Fruit fly (Drosophila melanogaster): ENCODE data around the gene CG7488.

The CG7488 gene

DNA sequence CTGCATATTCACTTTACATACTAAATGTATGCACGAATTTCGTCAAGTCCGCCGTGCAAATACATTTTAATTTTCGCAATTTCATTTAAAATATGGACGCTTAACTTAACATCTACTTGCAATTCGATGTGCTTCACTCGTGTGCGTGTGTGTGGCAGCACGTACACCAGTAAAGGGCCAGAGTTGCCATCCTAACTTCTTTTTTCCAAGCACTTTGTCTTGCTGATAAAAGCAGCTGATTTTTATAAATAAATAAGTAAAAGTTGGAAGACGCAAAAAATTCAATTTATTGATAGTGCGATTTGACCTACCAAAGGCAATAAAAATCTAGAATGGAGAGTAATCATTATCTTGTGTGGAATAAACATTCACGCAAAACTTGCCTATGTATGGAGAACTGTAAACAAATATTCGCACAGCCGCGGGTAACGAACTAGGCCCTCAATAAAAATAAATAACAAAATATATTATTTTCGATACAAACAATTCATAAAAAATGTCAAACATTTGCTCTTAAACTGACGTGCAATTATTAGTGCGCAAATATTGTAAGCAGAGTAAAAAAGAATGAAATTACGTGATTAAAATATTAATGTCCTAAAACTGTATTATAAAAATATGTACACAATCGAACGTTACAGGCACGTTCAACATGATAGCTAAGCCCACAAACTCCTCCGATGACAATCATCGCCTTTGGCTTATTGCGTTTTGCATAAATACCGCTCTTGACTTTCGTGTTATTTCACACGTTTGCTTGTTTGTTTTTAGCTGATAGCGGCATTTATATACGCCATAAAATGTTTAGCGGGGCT is 13.0 kb upstream of the CG7488 start (continued):
- TF ChIP-seq CG16863 (GFP tag; optimal IDR thresholded peaks at IDR 0.05) (no peak), CG3065 (GFP tag; optimal IDR thresholded peaks at IDR 0.05) (no peak), CG9876 (GFP tag; optimal IDR thresholded peaks at IDR 0.05) (no peak), Opbp (GFP tag; IDR thresholded peaks at IDR 0.05; ENCODE audit: partially characterized antibody) (no peak), CG10321 (GFP tag; IDR thresholded peaks at IDR 0.05) (no peak), Drgx (GFP tag; IDR thresholded peaks at IDR 0.05) (peak; percentile 70), crc (GFP tag; optimal IDR thresholded peaks at IDR 0.05) (peak; percentile 13), Dll (GFP tag; IDR thresholded peaks at IDR 0.05; ENCODE audit: partially characterized antibody) (peak; percentile 31; the same call in 1 of the 4 replicates), Sox100B (GFP tag; optimal IDR thresholded peaks at IDR 0.05) (peak; percentile 60), Sox102F (GFP tag; optimal IDR thresholded peaks at IDR 0.05) (peak; percentile 75), prd (optimal IDR thresholded peaks at IDR 0.05) (no peak), prd (GFP tag; IDR thresholded peaks at IDR 0.05) (peak; percentile 63), fd102C (GFP tag; optimal IDR thresholded peaks at IDR 0.05) (no peak), Stat92E (GFP tag; optimal IDR thresholded peaks at IDR 0.05) (no peak), al (GFP tag; IDR thresholded peaks at IDR 0.05) (peak; percentile 45; the same call in 1 of the 2 replicates), otp (GFP tag; IDR thresholded peaks at IDR 0.05) (0 out of 3 replicates have a peak, but pooled peaks have one; percentile 25), mam (GFP tag; optimal IDR thresholded peaks at IDR 0.05) (peak; percentile 13), CG9817 (tag; optimal IDR thresholded peaks at IDR 0.05) (peak; percentile 70), CG11695 (GFP tag; IDR thresholded peaks at IDR 0.05) (peak; percentile 56), Med (GFP tag) (peak; percentile 77), PHDP (tag; optimal IDR thresholded peaks at IDR 0.05) (peak; percentile 83), sim (GFP tag; IDR thresholded peaks at IDR 0.05) (no peak), ap (GFP tag; IDR thresholded peaks at IDR 0.05) (no peak), Lim3 (GFP tag; IDR thresholded peaks at IDR 0.05) (no peak), CG14014 (GFP tag; IDR thresholded peaks at IDR 0.05) (peak; percentile 58), CG30431 (GFP tag; optimal IDR thresholded peaks at IDR 0.05) (peak; percentile 28), hbn (GFP tag; IDR thresholded peaks at IDR 0.05; ENCODE audit: partially characterized antibody) (no peak), tup (GFP tag; optimal IDR thresholded peaks at IDR 0.05) (peak; percentile 27), Fer2 (tag; optimal IDR thresholded peaks at IDR 0.05) (peak; percentile 5), vnd (GFP tag; IDR thresholded peaks at IDR 0.05; ENCODE audit: partially characterized antibody) (no peak), Awh (GFP tag; IDR thresholded peaks at IDR 0.05) (peak; percentile 64; the same call in 1 of the 2 replicates), NFAT (GFP tag; IDR thresholded peaks at IDR 0.05) (peak; percentile 52; the same call in 1 of the 2 replicates), CG8765 (GFP tag; IDR thresholded peaks at IDR 0.05) (no peak), D19B (GFP tag; optimal IDR thresholded peaks at IDR 0.05) (peak; percentile 47), ab (GFP tag; optimal IDR thresholded peaks at IDR 0.05) (peak; percentile 29), bowl (GFP tag; IDR thresholded peaks at IDR 0.05) (no peak), CG10274 (GFP tag; optimal IDR thresholded peaks at IDR 0.05) (no peak), CG31224 (GFP tag; IDR thresholded peaks at IDR 0.05) (peak; percentile 63), Deaf1 (tag; optimal IDR thresholded peaks at IDR 0.05) (peak; percentile 40), Fer1 (GFP tag; optimal IDR thresholded peaks at IDR 0.05) (peak; percentile 69), run (tag; optimal IDR thresholded peaks at IDR 0.05) (no peak), lola (GFP tag; optimal IDR thresholded peaks at IDR 0.05) (peak in 2 of 3 experiments; percentile 56 to 63), gt (GFP tag; IDR thresholded peaks at IDR 0.05) (no peak), CG33213 (GFP tag; optimal IDR thresholded peaks at IDR 0.05) (no peak), maf-S (GFP tag; optimal IDR thresholded peaks at IDR 0.05) (no peak), gcm (GFP tag; optimal IDR thresholded peaks at IDR 0.05) (peak; percentile 38), unc-4 (GFP tag; IDR thresholded peaks at IDR 0.05; ENCODE audit: partially characterized antibody) (no peak), CG13894 (tag; optimal IDR thresholded peaks at IDR 0.05) (peak; percentile 71), CG18599 (GFP tag; optimal IDR thresholded peaks at IDR 0.05) (peak; percentile 81)

Data from whole organism, embryonic.